Worm (Caenorhabditis elegans) whole organism, L3 larva: ENCODE data around the gene F18C5.9.

Experiments
- R02D3.7 ChIP-seq: fragments of 150-350 bp; optimal IDR thresholded peaks from 2 replicates; lab custom pipeline; 2014; ENCODE audit warnings: missing biosample characterization, missing genetic modification characterization
- ZK546.5 ChIP-seq: sonication (generic microtip); optimal IDR thresholded peaks from 2 replicates; lab custom pipeline; 2017; ENCODE audit warnings: missing biosample characterization, missing genetic modification characterization
- aly-2 ChIP-seq: fragments of 150-350 bp; optimal IDR thresholded peaks from 2 replicates; lab custom pipeline; 2014; ENCODE audit warnings: missing biosample characterization, missing genetic modification characterization
- ceh-28 ChIP-seq: fragments of 150-350 bp; optimal IDR thresholded peaks from 2 replicates; lab custom pipeline; 2014; ENCODE audit warnings: missing biosample characterization, missing genetic modification reagents, missing genetic modification characterization
- ceh-9 ChIP-seq: sonication (generic microtip); optimal IDR thresholded peaks from 2 replicates; lab custom pipeline; 2018; ENCODE audit warnings: missing biosample characterization, missing genetic modification characterization
- daf-12 ChIP-seq: fragments of 150-350 bp; optimal IDR thresholded peaks from 2 replicates; lab custom pipeline; 2014; ENCODE audit warnings: missing biosample characterization, missing genetic modification reagents, missing genetic modification characterization
- egl-5 ChIP-seq: fragments of 150-350 bp; optimal IDR thresholded peaks from 2 replicates; lab custom pipeline; 2017; ENCODE audit warnings: missing biosample characterization, missing genetic modification reagents, missing genetic modification characterization, inconsistent platforms
- elt-1 ChIP-seq: fragments of 150-350 bp; optimal IDR thresholded peaks from 2 replicates; lab custom pipeline; 2014; ENCODE audit warnings: missing biosample characterization, missing genetic modification characterization
- elt-2 ChIP-seq: sonication (generic microtip); optimal IDR thresholded peaks from 2 replicates; lab custom pipeline; 2016; ENCODE audit warnings: missing genetic modification reagents, mild to moderate bottlenecking, missing genetic modification characterization, missing compliant biosample characterization
- elt-3 ChIP-seq, 3 experiments: fragments of 150-350 bp in 1 of 3; sonication (generic microtip) in 2 of 3; optimal IDR thresholded peaks; 2 replicates in 2 of 3; 4 replicates in 1 of 3; lab custom pipeline; 2014 to 2017; ENCODE audit warnings: missing biosample characterization in 3 of 3, missing genetic modification characterization in 3 of 3
- eor-1 ChIP-seq, 2 experiments: fragments of 150-350 bp; optimal IDR thresholded peaks; 2 replicates each; lab custom pipeline; 2014 to 2018; ENCODE audit warnings: missing biosample characterization in 2 of 2, missing genetic modification characterization in 2 of 2
- fkh-10 ChIP-seq: sonication (generic microtip); optimal IDR thresholded peaks from 2 replicates; lab custom pipeline; 2017; ENCODE audit warnings: missing biosample characterization, missing genetic modification reagents, missing genetic modification characterization
- fkh-2 ChIP-seq: fragments of 150-350 bp; optimal IDR thresholded peaks from 2 replicates; lab custom pipeline; 2014; ENCODE audit warnings: missing biosample characterization, missing genetic modification reagents, missing genetic modification characterization
- fos-1 ChIP-seq: fragments of 150-350 bp; optimal IDR thresholded peaks from 2 replicates; lab custom pipeline; 2014; ENCODE audit warnings: missing biosample characterization, missing genetic modification characterization
- hmg-11 ChIP-seq: sonication (generic microtip); optimal IDR thresholded peaks from 2 replicates; lab custom pipeline; 2016; ENCODE audit warnings: missing genetic modification characterization, missing compliant biosample characterization
- lin-39 ChIP-seq: fragments of 150-350 bp; optimal IDR thresholded peaks from 2 replicates; lab custom pipeline; 2018; ENCODE audit warnings: missing biosample characterization, missing genetic modification reagents, missing genetic modification characterization
- mdl-1 ChIP-seq: fragments of 150-350 bp; optimal IDR thresholded peaks from 2 replicates; lab custom pipeline; 2014; ENCODE audit warnings: missing biosample characterization, missing genetic modification characterization
- nhr-12 ChIP-seq: fragments of 150-350 bp; optimal IDR thresholded peaks from 2 replicates; lab custom pipeline; 2014; ENCODE audit warnings: missing biosample characterization, missing genetic modification characterization
- nhr-25 ChIP-seq: sonication (generic microtip); optimal IDR thresholded peaks from 2 replicates; lab custom pipeline; 2017; ENCODE audit warnings: missing biosample characterization, missing genetic modification characterization
- nhr-28 ChIP-seq: fragments of 150-350 bp; optimal IDR thresholded peaks from 2 replicates; lab custom pipeline; 2014; ENCODE audit warnings: missing biosample characterization, missing genetic modification characterization
- nhr-43 ChIP-seq: sonication (generic microtip); optimal IDR thresholded peaks from 2 replicates; lab custom pipeline; 2016; ENCODE audit warnings: mild to moderate bottlenecking, missing genetic modification characterization, missing compliant biosample characterization; ENCODE audit not compliant: poor library complexity, severe bottlenecking
- nhr-67 ChIP-seq: fragments of 150-350 bp; optimal IDR thresholded peaks from 2 replicates; lab custom pipeline; 2014; ENCODE audit warnings: missing biosample characterization, missing genetic modification characterization
- nhr-76 ChIP-seq: fragments of 150-350 bp; sonication (generic microtip); optimal IDR thresholded peaks from 5 replicates; lab custom pipeline; 2014; ENCODE audit warnings: missing biosample characterization, missing genetic modification characterization
- pha-4 ChIP-seq: fragments of 150-350 bp; optimal IDR thresholded peaks from 2 replicates; lab custom pipeline; 2014; ENCODE audit warnings: missing biosample characterization, missing genetic modification reagents, missing genetic modification characterization
- pqm-1 ChIP-seq: fragments of 150-350 bp; optimal IDR thresholded peaks from 2 replicates; lab custom pipeline; 2017; ENCODE audit warnings: missing biosample characterization, missing genetic modification characterization, inconsistent platforms
- sea-2 ChIP-seq: fragments of 150-350 bp; sonication (generic microtip); optimal IDR thresholded peaks from 4 replicates; lab custom pipeline; 2014; ENCODE audit warnings: missing biosample characterization, missing genetic modification reagents, missing genetic modification characterization
- unc-39 ChIP-seq: sonication (generic microtip); optimal IDR thresholded peaks from 4 replicates; lab custom pipeline; 2017; ENCODE audit warnings: missing biosample characterization, missing genetic modification characterization
- unc-62 ChIP-seq: fragments of 150-350 bp; sonication (generic microtip); optimal IDR thresholded peaks from 4 replicates; lab custom pipeline; 2014; ENCODE audit warnings: missing biosample characterization, missing genetic modification reagents, missing genetic modification characterization
- zag-1 ChIP-seq: fragments of 150-350 bp; optimal IDR thresholded peaks from 2 replicates; lab custom pipeline; 2014; ENCODE audit warnings: missing biosample characterization, missing genetic modification characterization
- ztf-4 ChIP-seq: fragments of 150-350 bp; optimal IDR thresholded peaks from 2 replicates; lab custom pipeline; 2014; ENCODE audit warnings: missing biosample characterization, missing genetic modification characterization

F18C5.9 gene

DNA sequence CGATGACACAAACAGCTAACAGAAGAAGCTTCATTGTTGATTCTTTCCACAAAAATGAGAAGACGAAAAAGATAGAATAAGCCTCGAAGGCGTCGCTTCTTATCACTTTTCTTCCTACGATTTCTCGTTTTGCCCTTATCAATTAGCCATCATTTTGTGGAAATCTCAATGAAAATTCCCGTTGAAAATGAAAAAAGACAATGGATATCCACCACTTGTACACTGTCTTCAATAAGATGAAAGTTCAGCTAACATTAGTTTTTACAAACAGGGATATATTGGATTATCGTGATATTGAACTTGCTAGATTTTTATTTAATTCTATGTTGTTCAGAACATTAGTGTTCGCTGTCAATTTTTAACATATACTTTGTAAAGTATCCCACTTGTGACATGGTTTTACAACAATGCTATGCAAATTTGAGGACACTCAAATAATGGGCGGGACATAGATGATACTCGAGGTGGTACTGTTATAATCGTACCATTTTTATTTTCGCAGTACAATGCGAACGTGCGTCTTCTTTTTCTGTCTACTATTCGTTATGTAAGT lies at the start of gene F18C5.9, which contains the start of gene F18C5.5:
TSS of gene F18C5.9 (plus strand) at position 503 of the 553 bp plus-strand sequence.
TSS of gene F18C5.5 (minus strand) at position 101 of the 553 bp plus-strand sequence.
- no peak for TF ChIP-seq elt-1 (tag; lab: Kevin White, UChicago)

DNA sequence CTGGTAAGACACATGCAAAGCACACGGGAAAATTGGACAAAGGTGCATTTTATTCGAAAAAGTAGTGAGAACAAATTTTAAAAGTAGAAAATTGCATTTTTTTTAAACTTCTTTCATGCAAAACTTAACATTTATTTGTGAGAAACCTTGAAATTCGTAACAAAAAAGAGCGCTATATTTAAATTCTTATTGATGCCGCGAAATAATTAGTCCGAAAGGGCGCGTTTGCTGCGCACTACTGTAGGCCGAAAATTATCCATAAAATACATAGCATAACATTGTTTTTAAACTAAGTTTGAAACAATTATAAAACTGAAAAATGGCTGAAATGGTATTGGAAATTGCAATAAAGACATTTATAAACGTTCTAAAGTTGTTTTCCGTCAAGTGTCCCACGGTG lies 47.2 kb upstream of the F18C5.9 start:
- no peak for TF ChIP-seq daf-12
- TF ChIP-seq nhr-25 (tag; lab: Kevin White, UChicago) = no peak
- no peak for TF ChIP-seq ztf-4 (tag; lab: Kevin White, UChicago)
- no peak for TF ChIP-seq nhr-43 (tag; lab: Kevin White, UChicago)
- TF ChIP-seq fkh-2 (tag; lab: Kevin White, UChicago) = no peak
- no peak for TF ChIP-seq hmg-11 (tag; lab: Kevin White, UChicago)
- no peak for TF ChIP-seq lin-39 (tag; lab: Kevin White, UChicago)
- no peak for TF ChIP-seq unc-39
- TF ChIP-seq pqm-1 (tag; lab: Kevin White, UChicago) = no peak
- no peak for TF ChIP-seq elt-1 (tag; lab: Kevin White, UChicago)
- no peak for TF ChIP-seq ceh-9 (tag; lab: Kevin White, UChicago)
- TF ChIP-seq ZK546.5 = no peak
- TF ChIP-seq ceh-28 (tag; lab: Kevin White, UChicago) = no peak
- no peak for TF ChIP-seq fos-1
- TF ChIP-seq nhr-67 (tag; lab: Kevin White, UChicago) = no peak
- no peak for TF ChIP-seq nhr-76 (tag; lab: Kevin White, UChicago)
- TF ChIP-seq sea-2 (GFP tag; lab: Kevin White, UChicago) = no peak
- no peak for TF ChIP-seq pha-4

DNA sequence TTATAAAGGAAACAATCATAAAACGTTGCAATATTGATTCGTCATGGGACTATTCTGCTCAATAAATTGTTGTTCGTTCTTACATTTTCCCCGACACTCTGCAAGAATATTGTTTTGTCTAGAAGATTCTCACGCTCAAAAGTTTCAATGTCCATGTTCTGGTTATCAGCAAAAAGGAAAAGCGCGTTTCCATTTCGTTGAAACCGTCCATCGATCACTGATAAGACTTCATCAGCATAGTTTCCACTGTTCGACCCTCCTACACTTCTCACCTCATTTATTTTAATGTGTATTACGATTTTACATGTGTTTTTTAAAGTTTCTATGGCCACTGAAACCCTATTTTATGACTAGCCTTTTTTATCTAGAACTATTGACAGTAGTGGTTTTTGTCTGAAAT lies 46.8 kb upstream of the F18C5.9 start:
- TF ChIP-seq unc-62 (GFP tag; lab: Kevin White, UChicago) (no peak), elt-2 (tag; lab: Kevin White, UChicago) (peak; percentile 89), pqm-1 (tag; lab: Kevin White, UChicago) (peak; percentile 91), zag-1 (tag; lab: Kevin White, UChicago) (no peak)

DNA sequence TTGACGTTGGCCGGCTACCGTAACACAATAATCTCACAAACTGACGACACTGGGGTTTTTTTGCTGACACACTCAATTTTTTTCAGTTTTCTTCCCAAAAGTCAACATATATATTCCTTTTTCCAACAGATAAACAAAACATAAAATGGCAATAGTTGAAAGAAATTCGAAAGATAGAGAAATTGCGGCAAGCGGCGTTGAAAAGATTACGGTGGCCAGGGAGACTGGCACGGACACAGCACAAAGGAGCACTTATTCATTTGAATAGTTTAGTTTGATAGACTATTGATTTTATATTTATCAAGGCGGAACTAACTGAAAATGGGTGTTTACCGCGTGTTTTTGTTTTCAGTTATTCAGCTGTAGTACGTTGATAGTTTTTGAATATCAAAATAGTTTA lies 45.6 kb upstream of the F18C5.9 start, which contains the start of gene toe-2:
TSS of gene toe-2 (minus strand) at position 70 of the 400 bp plus-strand sequence.
- TF ChIP-seq R02D3.7 = no peak
- peak; percentile 18 for TF ChIP-seq pqm-1 (tag; lab: Kevin White, UChicago)
- no peak for TF ChIP-seq nhr-12
- peak; percentile 55 for TF ChIP-seq elt-2 (tag; lab: Kevin White, UChicago)
- no peak for TF ChIP-seq fkh-10
- TF ChIP-seq nhr-25 (tag; lab: Kevin White, UChicago) = no peak
- TF ChIP-seq aly-2 = no peak
- no peak for TF ChIP-seq ceh-9 (tag; lab: Kevin White, UChicago)
- TF ChIP-seq lin-39 (tag; lab: Kevin White, UChicago) = no peak

DNA sequence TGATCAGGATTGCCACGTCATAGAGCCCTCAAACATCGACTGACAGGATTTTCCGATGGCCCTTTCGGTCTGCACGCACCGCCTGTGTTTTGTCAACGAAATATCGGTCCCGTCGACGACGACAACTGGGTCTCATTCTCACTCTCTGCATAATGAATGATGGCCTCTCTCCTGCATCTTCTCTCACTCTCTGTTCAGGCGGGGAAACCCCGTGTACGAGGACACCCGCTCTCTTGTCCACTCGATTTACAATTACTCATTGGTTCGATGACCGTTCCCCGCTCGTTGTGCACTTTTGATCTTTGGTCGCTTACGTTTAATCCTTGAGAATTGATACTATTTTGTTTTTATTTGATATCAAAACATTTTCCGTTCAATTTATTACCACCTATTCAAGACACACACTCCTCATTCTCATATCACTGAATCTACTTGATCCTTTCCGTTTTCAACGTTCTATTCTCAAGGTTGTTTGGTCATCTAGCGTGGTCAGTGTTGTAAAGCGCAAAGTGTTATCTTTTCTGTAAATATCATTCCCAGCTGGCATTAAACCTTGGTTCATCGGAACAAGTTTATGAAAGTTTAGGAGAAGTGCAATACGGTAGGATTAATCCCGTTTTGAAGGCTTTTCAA lies 44.2 kb upstream of the F18C5.9 start:
- TF ChIP-seq lin-39 (tag; lab: Kevin White, UChicago) = peak; percentile 30
- peak; percentile 65 for TF ChIP-seq nhr-25 (tag; lab: Kevin White, UChicago)
- TF ChIP-seq hmg-11 (tag; lab: Kevin White, UChicago) = no peak
- TF ChIP-seq nhr-43 (tag; lab: Kevin White, UChicago) = peak; percentile 19
- no peak for TF ChIP-seq ZK546.5
- TF ChIP-seq eor-1 (tag; optimal IDR thresholded peaks at IDR 0.05; lab: Kevin White, UChicago) = no peak
- TF ChIP-seq mdl-1 = no peak
- peak; percentile 25 for TF ChIP-seq pqm-1 (tag; lab: Kevin White, UChicago)
- TF ChIP-seq fkh-2 (tag; lab: Kevin White, UChicago) = no peak

DNA sequence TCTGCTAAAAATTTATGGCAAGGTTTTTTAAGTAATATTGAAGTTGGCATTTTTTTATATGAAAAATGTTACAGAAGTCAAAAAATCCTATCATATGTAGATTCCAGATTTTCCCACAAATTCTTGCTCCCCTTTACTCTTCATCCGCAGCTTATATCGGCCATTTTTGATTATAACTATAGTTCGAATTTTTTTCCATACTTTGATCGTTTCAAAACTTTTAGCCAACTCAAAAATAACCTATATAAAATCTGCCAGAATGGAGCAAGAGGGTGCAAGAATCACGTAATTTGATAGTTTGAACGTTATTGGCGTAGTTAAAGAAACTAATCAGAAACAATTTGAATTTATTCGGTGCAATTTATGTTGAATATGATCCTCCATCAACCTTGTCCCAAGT lies 43.0 kb upstream of the F18C5.9 start:
- TF ChIP-seq eor-1 (tag; optimal IDR thresholded peaks at IDR 0.05; lab: Kevin White, UChicago) (no peak), mdl-1 (no peak), ceh-9 (tag; lab: Kevin White, UChicago) (no peak), aly-2 (no peak), egl-5 (tag; lab: Kevin White, UChicago) (no peak), elt-3 (tag; optimal IDR thresholded peaks at IDR 0.05; lab: Kevin White, UChicago) (no peak), ZK546.5 (no peak), nhr-28 (tag; lab: Kevin White, UChicago) (no peak), nhr-76 (tag; lab: Kevin White, UChicago) (no peak), zag-1 (tag; lab: Kevin White, UChicago) (no peak), elt-1 (tag; lab: Kevin White, UChicago) (no peak)
